Fruit fly (Drosophila melanogaster) whole organism, prepupa: ENCODE measurements around the gene Tg.

ENCODE experiments used
- Blimp-1 ChIP-seq: fragments of 200-800 bp; sonication (Bioruptor generic); optimal IDR thresholded peaks from 3 replicates; lab custom pipeline; 2017; ENCODE audit warnings: missing biosample characterization, missing genetic modification characterization, mild to moderate bottlenecking, moderate library complexity, missing genetic modification reagents
- CG10631 ChIP-seq: fragments of 200-800 bp; sonication (Bioruptor generic); optimal IDR thresholded peaks from 2 replicates; lab custom pipeline; 2016; ENCODE audit warnings: missing biosample characterization, missing genetic modification characterization
- CG10669 ChIP-seq: fragments of 200-800 bp; sonication (Bioruptor generic); optimal IDR thresholded peaks from 3 replicates; lab custom pipeline; 2018; ENCODE audit warnings: missing biosample characterization, mild to moderate bottlenecking, missing genetic modification characterization, moderate library complexity
- CG11294 ChIP-seq: fragments of 200-800 bp; sonication (Bioruptor generic); IDR thresholded peaks from 2 replicates; pipeline ENCODE4 v1.3.6; 2022; ENCODE audit warnings: missing biosample characterization, missing genetic modification characterization
- CG15336 ChIP-seq: fragments of 200-800 bp; sonication (Bioruptor generic); IDR thresholded peaks from 2 replicates; pipeline ENCODE4 v1.3.6; 2022; ENCODE audit warnings: missing biosample characterization, missing genetic modification characterization
- CG1621 ChIP-seq: fragments of 200-800 bp; sonication (Bioruptor generic); optimal IDR thresholded peaks from 3 replicates; lab custom pipeline; 2018; ENCODE audit warnings: missing biosample characterization, mild to moderate bottlenecking, missing genetic modification characterization
- CG16779 ChIP-seq: fragments of 200-800 bp; sonication (Bioruptor generic); optimal IDR thresholded peaks from 3 replicates; lab custom pipeline; 2017; ENCODE audit warnings: missing biosample characterization, mild to moderate bottlenecking, missing genetic modification characterization
- CG31627 ChIP-seq: fragments of 200-800 bp; sonication (Bioruptor generic); optimal IDR thresholded peaks from 3 replicates; lab custom pipeline; 2016; ENCODE audit warnings: missing biosample characterization, missing genetic modification characterization
- CG32006 ChIP-seq: fragments of 200-800 bp; sonication (Bioruptor generic); optimal IDR thresholded peaks from 3 replicates; lab custom pipeline; 2017; ENCODE audit warnings: missing biosample characterization, mild to moderate bottlenecking, missing genetic modification characterization
- CG34406 ChIP-seq: fragments of 200-800 bp; sonication (Bioruptor generic); optimal IDR thresholded peaks from 3 replicates; lab custom pipeline; 2016; ENCODE audit warnings: missing biosample characterization, missing genetic modification characterization
- CG3919 ChIP-seq: fragments of 200-800 bp; sonication (Bioruptor generic); optimal IDR thresholded peaks from 3 replicates; lab custom pipeline; 2016; ENCODE audit warnings: missing biosample characterization, missing genetic modification characterization
- CG4318 ChIP-seq: fragments of 200-800 bp; sonication (Bioruptor generic); optimal IDR thresholded peaks from 3 replicates; lab custom pipeline; 2017; ENCODE audit warnings: missing biosample characterization, mild to moderate bottlenecking, missing genetic modification characterization
- CG6163 ChIP-seq: fragments of 200-800 bp; sonication (Bioruptor generic); IDR thresholded peaks from 3 replicates; pipeline ENCODE4 v1.3.6; 2022; ENCODE audit warnings: missing biosample characterization, missing genetic modification characterization
- CG6276 ChIP-seq: fragments of 200-800 bp; sonication (Bioruptor generic); optimal IDR thresholded peaks from 2 replicates; lab custom pipeline; 2017; ENCODE audit warnings: missing biosample characterization, mild to moderate bottlenecking, missing genetic modification characterization
- CG6854 ChIP-seq: fragments of 200-800 bp; sonication (Bioruptor generic); optimal IDR thresholded peaks from 2 replicates; lab custom pipeline; 2017; ENCODE audit warnings: missing biosample characterization, mild to moderate bottlenecking, missing genetic modification characterization
- CG8119 ChIP-seq: fragments of 200-800 bp; sonication (Bioruptor generic); IDR thresholded peaks from 3 replicates; pipeline ENCODE4 v1.3.6; 2022; ENCODE audit warnings: missing biosample characterization, missing genetic modification characterization
- CG8632 ChIP-seq: fragments of 200-800 bp; sonication (Bioruptor generic); optimal IDR thresholded peaks from 3 replicates; lab custom pipeline; 2016; ENCODE audit warnings: missing biosample characterization, missing genetic modification characterization
- CG9139 ChIP-seq: fragments of 200-800 bp; sonication (Bioruptor generic); optimal IDR thresholded peaks from 3 replicates; lab custom pipeline; 2017; ENCODE audit warnings: missing biosample characterization, mild to moderate bottlenecking, missing genetic modification characterization
- Eip93F ChIP-seq: fragments of 200-800 bp; sonication (Bioruptor generic); optimal IDR thresholded peaks from 2 replicates; lab custom pipeline; 2016; ENCODE audit warnings: missing biosample characterization, mild to moderate bottlenecking, missing genetic modification characterization
- Ets96B ChIP-seq: fragments of 200-800 bp; optimal IDR thresholded peaks from 2 replicates; lab custom pipeline; 2019; ENCODE audit warnings: missing biosample characterization, mild to moderate bottlenecking, missing genetic modification characterization, moderate library complexity
- Hr4 ChIP-seq: fragments of 200-800 bp; sonication (Bioruptor generic); optimal IDR thresholded peaks from 3 replicates; lab custom pipeline; 2016; ENCODE audit warnings: missing biosample characterization, missing genetic modification characterization
- Met ChIP-seq: fragments of 200-800 bp; sonication (Bioruptor generic); optimal IDR thresholded peaks from 3 replicates; lab custom pipeline; 2016; ENCODE audit warnings: missing biosample characterization, missing genetic modification characterization
- OdsH ChIP-seq: fragments of 200-800 bp; sonication (Bioruptor generic); optimal IDR thresholded peaks from 3 replicates; lab custom pipeline; 2016; ENCODE audit warnings: missing biosample characterization, missing genetic modification characterization
- Smox ChIP-seq: fragments of 200-800 bp; sonication (Bioruptor generic); optimal IDR thresholded peaks from 3 replicates; lab custom pipeline; 2016; ENCODE audit warnings: missing biosample characterization, missing genetic modification characterization
- Sox102F ChIP-seq: fragments of 200-800 bp; sonication (Bioruptor generic); optimal IDR thresholded peaks from 2 replicates; lab custom pipeline; 2016; ENCODE audit warnings: missing biosample characterization, mild to moderate bottlenecking, missing genetic modification characterization
- Sox14 ChIP-seq: fragments of 200-800 bp; sonication (Bioruptor generic); optimal IDR thresholded peaks from 3 replicates; lab custom pipeline; 2016; ENCODE audit warnings: missing biosample characterization, missing genetic modification characterization
- Sox15 ChIP-seq: fragments of 200-800 bp; sonication (Bioruptor generic); optimal IDR thresholded peaks from 3 replicates; lab custom pipeline; 2016; ENCODE audit warnings: missing biosample characterization, missing genetic modification characterization
- achi ChIP-seq: fragments of 200-800 bp; sonication (Bioruptor generic); optimal IDR thresholded peaks from 3 replicates; lab custom pipeline; 2016; ENCODE audit warnings: missing biosample characterization, missing genetic modification characterization
- acj6 ChIP-seq: fragments of 200-800 bp; sonication (Bioruptor generic); optimal IDR thresholded peaks from 3 replicates; lab custom pipeline; 2016; ENCODE audit warnings: missing biosample characterization, missing genetic modification characterization
- cyc ChIP-seq: fragments of 200-800 bp; sonication (Bioruptor generic); optimal IDR thresholded peaks from 3 replicates; lab custom pipeline; 2016; ENCODE audit warnings: missing biosample characterization, missing genetic modification characterization
- dac ChIP-seq: fragments of 200-800 bp; sonication (Bioruptor generic); optimal IDR thresholded peaks from 2 replicates; lab custom pipeline; 2017; ENCODE audit warnings: missing biosample characterization, mild to moderate bottlenecking, missing genetic modification characterization
- dsx ChIP-seq: fragments of 200-800 bp; optimal IDR thresholded peaks from 3 replicates; lab custom pipeline; 2019; ENCODE audit warnings: missing biosample characterization, mild to moderate bottlenecking, missing genetic modification characterization, moderate library complexity; ENCODE audit not compliant: poor library complexity, severe bottlenecking
- eg ChIP-seq: fragments of 200-800 bp; sonication (Bioruptor generic); IDR thresholded peaks from 3 replicates; pipeline ENCODE4 v1.3.6; 2022; ENCODE audit warnings: missing biosample characterization, missing genetic modification characterization
- esn ChIP-seq: fragments of 200-800 bp; sonication (Bioruptor generic); optimal IDR thresholded peaks from 2 replicates; lab custom pipeline; 2016; ENCODE audit warnings: missing biosample characterization, mild to moderate bottlenecking, missing genetic modification characterization, moderate library complexity
- fd59A ChIP-seq: fragments of 200-800 bp; sonication (Bioruptor generic); optimal IDR thresholded peaks from 2 replicates; lab custom pipeline; 2017; ENCODE audit warnings: missing biosample characterization, mild to moderate bottlenecking, missing genetic modification characterization, missing genetic modification reagents
- fd85E ChIP-seq: fragments of 200-800 bp; sonication (Bioruptor generic); optimal IDR thresholded peaks from 3 replicates; lab custom pipeline; 2016; ENCODE audit warnings: missing biosample characterization, missing genetic modification characterization
- fkh ChIP-seq: fragments of 200-800 bp; sonication (Bioruptor generic); optimal IDR thresholded peaks from 3 replicates; lab custom pipeline; 2017; ENCODE audit warnings: missing biosample characterization, mild to moderate bottlenecking, missing genetic modification characterization, moderate library complexity
- net ChIP-seq: fragments of 200-800 bp; sonication (Bioruptor generic); optimal IDR thresholded peaks from 3 replicates; lab custom pipeline; 2016; ENCODE audit warnings: missing biosample characterization, missing genetic modification characterization
- pdm3 ChIP-seq: fragments of 200-800 bp; sonication (Bioruptor generic); optimal IDR thresholded peaks from 3 replicates; lab custom pipeline; 2016; ENCODE audit warnings: missing biosample characterization, missing genetic modification characterization
- spab ChIP-seq: fragments of 200-800 bp; sonication (Bioruptor generic); optimal IDR thresholded peaks from 2 replicates; lab custom pipeline; 2017; ENCODE audit warnings: missing biosample characterization, mild to moderate bottlenecking, missing genetic modification characterization, missing genetic modification reagents
- ss ChIP-seq, 2 experiments: fragments of 200-800 bp; sonication (Bioruptor generic); optimal IDR thresholded peaks; 2 replicates in 1 of 2; 3 replicates in 1 of 2; lab custom pipeline; 2017 to 2018; ENCODE audit warnings: mild to moderate bottlenecking in 2 of 2, missing biosample characterization in 2 of 2, missing genetic modification characterization in 2 of 2, moderate library complexity in 1 of 2
- svp ChIP-seq: fragments of 200-800 bp; sonication (Bioruptor generic); peaks from one replicate; lab custom pipeline; 2016; ENCODE audit warnings: missing biosample characterization, missing genetic modification characterization
- topi ChIP-seq: fragments of 200-800 bp; sonication (Bioruptor generic); optimal IDR thresholded peaks from 3 replicates; lab custom pipeline; 2016; ENCODE audit warnings: missing biosample characterization, missing genetic modification characterization
- vri ChIP-seq: fragments of 200-800 bp; sonication (Bioruptor generic); optimal IDR thresholded peaks from 3 replicates; lab custom pipeline; 2016; ENCODE audit warnings: missing biosample characterization, mild to moderate bottlenecking, missing genetic modification characterization

Gene Tg

DNA sequence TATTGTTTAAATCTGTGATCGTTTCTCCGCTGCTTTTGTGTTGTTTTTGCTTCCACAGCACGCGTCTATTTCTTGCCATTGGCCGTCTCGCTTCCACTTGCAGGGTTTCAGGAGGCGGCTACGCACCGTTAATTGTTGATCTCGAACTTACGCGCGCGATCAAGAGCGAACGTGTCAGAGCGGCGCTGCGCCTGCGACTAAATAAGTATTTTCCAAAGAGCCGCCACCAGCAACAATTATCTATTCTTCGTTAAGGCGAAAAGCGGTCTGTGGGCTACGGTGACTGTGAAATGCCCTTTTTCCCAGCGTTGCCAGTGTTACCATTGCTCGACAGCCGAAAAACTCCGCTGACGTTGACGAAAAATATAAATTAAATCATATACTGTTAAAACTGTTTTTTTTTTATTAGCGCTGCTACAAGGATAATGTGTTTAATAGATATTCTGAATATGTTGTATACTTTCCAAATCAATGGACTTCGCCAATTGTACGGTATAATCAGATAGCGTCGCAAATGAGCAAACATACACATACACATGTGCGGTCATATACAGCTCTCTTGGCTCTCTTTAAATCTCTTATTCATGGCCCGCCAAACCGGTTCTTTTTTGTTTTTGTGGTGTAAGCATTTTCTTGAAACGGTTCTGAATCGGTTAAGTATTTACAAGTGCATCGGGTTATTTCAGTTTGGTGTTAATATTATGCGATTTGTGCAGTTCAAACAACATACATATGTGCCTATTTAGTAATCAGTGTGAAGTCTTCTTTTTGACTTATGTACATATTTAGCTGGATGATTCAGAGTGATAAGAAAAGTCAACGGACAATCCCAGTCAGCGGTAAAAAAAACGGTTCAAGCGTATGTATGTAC is 17.0 kb upstream of the Tg start, which contains the start of gene pes (continued):
- TF ChIP-seq Sox14 (GFP tag; lab: Kevin White, UChicago) (peak; percentile 91), cyc (GFP tag; lab: Kevin White, UChicago) (peak; percentile 92), Sox15 (GFP tag; lab: Kevin White, UChicago) (no peak), CG32006 (peak; percentile 89), fd59A (GFP tag; lab: Kevin White, UChicago) (peak; percentile 9), topi (GFP tag; lab: Kevin White, UChicago) (peak; percentile 96), achi (peak; percentile 42), esn (GFP tag; lab: Kevin White, UChicago) (peak; percentile 40), CG6163 (GFP tag; lab: Robert Waterston, UW) (peak; percentile 87), CG4318 (GFP tag; lab: Kevin White, UChicago) (peak; percentile 69)

DNA sequence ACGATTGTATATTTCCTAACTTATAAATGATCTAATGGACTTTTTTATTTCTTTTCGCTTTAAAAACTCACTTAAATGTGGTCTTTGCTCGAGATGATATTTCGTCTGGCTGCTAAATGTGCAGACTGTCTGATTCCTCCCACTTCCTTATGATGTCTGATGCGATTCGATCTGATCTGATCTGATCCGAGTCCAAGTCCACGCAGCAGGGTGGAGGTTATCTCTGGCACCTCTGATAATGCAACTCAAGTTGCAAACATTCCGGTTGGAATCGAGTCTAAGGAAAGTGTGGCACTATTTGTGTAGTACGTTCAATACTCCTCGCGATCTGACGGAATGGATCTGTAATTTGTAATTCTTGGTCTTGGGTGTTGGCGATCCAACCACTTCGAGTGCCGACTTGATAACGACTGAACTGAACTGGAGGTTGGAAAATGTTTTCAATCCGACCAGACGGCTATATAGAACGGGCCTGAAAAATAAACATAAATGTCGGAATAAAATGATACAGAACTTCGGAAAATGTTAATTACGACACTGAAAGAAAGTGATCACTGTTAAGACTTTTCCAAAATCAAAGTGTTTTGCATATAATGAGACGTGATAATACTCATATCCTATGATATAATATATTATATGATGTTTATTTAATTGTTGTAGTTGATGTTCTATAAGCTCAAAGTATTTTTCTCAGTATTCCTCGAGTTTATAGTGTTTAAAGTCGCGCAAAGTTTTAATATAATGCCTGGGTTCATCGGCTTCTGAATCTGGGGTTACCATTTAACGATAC is 13.7 kb upstream of the Tg start:
- TF ChIP-seq CG11294 (GFP tag; lab: Robert Waterston, UW) = no peak
- TF ChIP-seq fkh (GFP tag; lab: Kevin White, UChicago) = no peak
- TF ChIP-seq CG1621 = peak; percentile 9
- no peak for TF ChIP-seq CG16779 (tag; lab: Kevin White, UChicago)
- peak; percentile 23 for TF ChIP-seq CG9139 (GFP tag; lab: Kevin White, UChicago)
- no peak for TF ChIP-seq net (GFP tag; lab: Kevin White, UChicago)
- no peak for TF ChIP-seq Smox (GFP tag; lab: Kevin White, UChicago)
- peak; percentile 50 for TF ChIP-seq spab (GFP tag; lab: Kevin White, UChicago)
- no peak for TF ChIP-seq CG8119 (GFP tag; lab: Robert Waterston, UW)
- peak; percentile 30 for TF ChIP-seq CG6276
- TF ChIP-seq CG31627 (GFP tag; lab: Kevin White, UChicago) = no peak
- TF ChIP-seq Sox102F (GFP tag; lab: Kevin White, UChicago) = no peak
- TF ChIP-seq acj6 (GFP tag; lab: Kevin White, UChicago) = peak; percentile 34
- TF ChIP-seq fd59A (GFP tag; lab: Kevin White, UChicago) = no peak
- peak; percentile 56 for TF ChIP-seq CG10669 (GFP tag; lab: Kevin White, UChicago)
- no peak for TF ChIP-seq Eip93F (GFP tag; lab: Kevin White, UChicago)
- no peak for TF ChIP-seq cyc (GFP tag; lab: Kevin White, UChicago)
- TF ChIP-seq CG4318 (GFP tag; lab: Kevin White, UChicago) = no peak
- TF ChIP-seq Hr4 (GFP tag; lab: Kevin White, UChicago) = peak; percentile 25
- TF ChIP-seq ss (GFP tag; optimal IDR thresholded peaks at IDR 0.05; lab: Kevin White, UChicago) = peak in 1 of 2 experiments; percentile 50
- peak; percentile 39; the same call in 1 of the 3 replicates for TF ChIP-seq CG6163 (GFP tag; lab: Robert Waterston, UW)
- no peak for TF ChIP-seq esn (GFP tag; lab: Kevin White, UChicago)
- TF ChIP-seq Blimp-1 (GFP tag; lab: Kevin White, UChicago) = no peak
- TF ChIP-seq Sox14 (GFP tag; lab: Kevin White, UChicago) = no peak
- peak; percentile 11 for TF ChIP-seq CG34406 (GFP tag; lab: Kevin White, UChicago)
- no peak for TF ChIP-seq topi (GFP tag; lab: Kevin White, UChicago)
- TF ChIP-seq svp (GFP tag; lab: Kevin White, UChicago) = peak; percentile 97
- TF ChIP-seq CG32006 = peak; percentile 49
- TF ChIP-seq CG3919 (GFP tag; lab: Kevin White, UChicago) = peak; percentile 13
- no peak for TF ChIP-seq fd85E (GFP tag; lab: Kevin White, UChicago)
- no peak for TF ChIP-seq dac (GFP tag; lab: Kevin White, UChicago)
- peak; percentile 68 for TF ChIP-seq Ets96B (tag; lab: Kevin White, UChicago)
- no peak for TF ChIP-seq vri (GFP tag; lab: Kevin White, UChicago)
- TF ChIP-seq CG8632 (GFP tag; lab: Kevin White, UChicago) = peak; percentile 12
- no peak for TF ChIP-seq CG6854 (GFP tag; lab: Kevin White, UChicago)
- 0 out of 2 replicates have a peak, but pooled peaks have one; percentile 9 for TF ChIP-seq CG15336 (GFP tag; lab: Robert Waterston, UW)
- TF ChIP-seq eg = peak; percentile 67
- no peak for TF ChIP-seq pdm3 (GFP tag; lab: Kevin White, UChicago)
- no peak for TF ChIP-seq CG10631 (GFP tag; lab: Kevin White, UChicago)
- peak; percentile 62 for TF ChIP-seq dsx (GFP tag; lab: Kevin White, UChicago)
- TF ChIP-seq Met (GFP tag; lab: Kevin White, UChicago) = no peak
- peak; percentile 35 for TF ChIP-seq OdsH
- no peak for TF ChIP-seq achi
